Fruit fly (Drosophila melanogaster): ENCODE measurements around the gene CG8360.

The CG8360 gene

DNA sequence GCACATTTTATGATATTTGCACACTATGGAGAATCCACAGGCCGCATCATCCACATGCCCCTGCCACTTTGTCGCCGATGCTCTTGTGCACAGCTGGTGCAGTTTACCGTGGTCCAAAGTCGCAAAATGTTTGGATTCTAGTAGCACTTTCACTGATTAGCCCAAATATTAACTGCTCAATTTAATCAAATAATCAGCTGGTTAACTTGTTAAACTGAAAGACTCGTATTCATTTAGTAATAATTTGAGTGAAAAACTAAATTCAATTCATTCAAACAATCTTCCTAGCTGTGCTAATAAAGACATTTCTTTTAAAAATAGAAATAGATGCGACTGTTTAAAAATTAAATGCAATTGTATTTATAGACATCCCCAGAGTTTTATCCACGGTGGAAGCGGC is 44.7 kb upstream of the CG8360 start (continued):
- TF ChIP-seq Eip93F (GFP tag; optimal IDR thresholded peaks at IDR 0.05): no peak
- no peak for TF ChIP-seq esn (GFP tag; optimal IDR thresholded peaks at IDR 0.05)
- TF ChIP-seq CG8119 (GFP tag; IDR thresholded peaks at IDR 0.05): peak; percentile 38; the same call in 2 of the 3 replicates
- TF ChIP-seq spab (GFP tag; optimal IDR thresholded peaks at IDR 0.05): no peak
- TF ChIP-seq OdsH (GFP tag; optimal IDR thresholded peaks at IDR 0.05): no peak
- TF ChIP-seq CG9139 (GFP tag; optimal IDR thresholded peaks at IDR 0.05): no peak
- TF ChIP-seq topi (GFP tag; optimal IDR thresholded peaks at IDR 0.05): no peak
- no peak for TF ChIP-seq Met (GFP tag; optimal IDR thresholded peaks at IDR 0.05)
- 0 out of 3 replicates have a peak, but pooled peaks have one; percentile 35 for TF ChIP-seq CG6163 (GFP tag; IDR thresholded peaks at IDR 0.05)
- no peak for TF ChIP-seq fkh (GFP tag; optimal IDR thresholded peaks at IDR 0.05)
- no peak for TF ChIP-seq CG3032 (tag; optimal IDR thresholded peaks at IDR 0.05)
- no peak for TF ChIP-seq dac (GFP tag; optimal IDR thresholded peaks at IDR 0.05)
- TF ChIP-seq CG6792 (GFP tag; optimal IDR thresholded peaks at IDR 0.05): no peak
- TF ChIP-seq CG4318 (GFP tag; optimal IDR thresholded peaks at IDR 0.05): no peak
- no peak for TF ChIP-seq CG11902 (GFP tag; optimal IDR thresholded peaks at IDR 0.05)
- TF ChIP-seq Eip75B (GFP tag; optimal IDR thresholded peaks at IDR 0.05): no peak
- no peak for TF ChIP-seq CG6276 (GFP tag; optimal IDR thresholded peaks at IDR 0.05)
- no peak for TF ChIP-seq CG11294 (GFP tag; IDR thresholded peaks at IDR 0.05)
- TF ChIP-seq eg (GFP tag; IDR thresholded peaks at IDR 0.05): peak; percentile 49; the same call in 2 of the 3 replicates
- TF ChIP-seq cyc (GFP tag; optimal IDR thresholded peaks at IDR 0.05): no peak
- peak; percentile 64 for TF ChIP-seq CG32006 (GFP tag; optimal IDR thresholded peaks at IDR 0.05)
- TF ChIP-seq dsx (GFP tag; optimal IDR thresholded peaks at IDR 0.05; ENCODE audit: poor library complexity, severe bottlenecking): no peak
- no peak for TF ChIP-seq Ets96B (tag; optimal IDR thresholded peaks at IDR 0.05)
- no peak for TF ChIP-seq Blimp-1 (GFP tag; optimal IDR thresholded peaks at IDR 0.05)
- no peak for TF ChIP-seq CG10631 (GFP tag; optimal IDR thresholded peaks at IDR 0.05)
- TF ChIP-seq salr (GFP tag; optimal IDR thresholded peaks at IDR 0.05): no peak
- TF ChIP-seq svp (GFP tag): no peak

DNA sequence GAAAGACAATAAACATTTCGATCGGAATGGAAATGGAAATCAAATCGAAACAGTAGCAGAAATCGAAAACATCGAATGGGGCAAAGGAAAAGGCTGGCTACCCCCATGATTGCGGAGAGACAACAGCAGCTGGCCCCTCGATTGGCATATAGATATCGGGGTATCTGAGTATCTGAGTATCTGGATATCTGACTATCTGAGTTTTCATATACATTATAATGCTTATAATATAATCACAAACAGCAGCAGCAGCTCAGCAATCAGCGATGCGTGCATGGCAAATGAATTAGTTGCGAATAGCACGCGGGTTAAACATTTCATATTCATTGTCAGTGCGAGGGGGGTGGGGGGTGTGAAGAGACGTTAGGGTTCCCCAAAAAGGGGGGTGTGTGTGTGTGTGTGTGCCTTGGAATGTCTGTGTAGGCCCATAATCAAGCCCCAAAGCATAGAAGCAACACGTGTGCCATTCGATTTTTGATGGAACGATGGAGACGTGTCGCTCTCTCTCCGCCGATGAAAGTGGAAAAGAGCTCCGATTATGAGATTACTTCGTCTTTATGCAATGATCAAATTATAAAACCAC is 42.1 kb upstream of the CG8360 start:
- TF ChIP-seq Sox102F (GFP tag; optimal IDR thresholded peaks at IDR 0.05) (no peak), CG3919 (GFP tag; optimal IDR thresholded peaks at IDR 0.05) (no peak), cyc (GFP tag; optimal IDR thresholded peaks at IDR 0.05) (no peak), achi (GFP tag; optimal IDR thresholded peaks at IDR 0.05) (no peak), spab (GFP tag; optimal IDR thresholded peaks at IDR 0.05) (no peak), Sox15 (GFP tag; optimal IDR thresholded peaks at IDR 0.05) (no peak), CG8119 (GFP tag; IDR thresholded peaks at IDR 0.05) (no peak), fd59A (GFP tag; optimal IDR thresholded peaks at IDR 0.05) (no peak), CG11762 (GFP tag; optimal IDR thresholded peaks at IDR 0.05; ENCODE audit: insufficient read depth) (no peak), Blimp-1 (GFP tag; optimal IDR thresholded peaks at IDR 0.05) (no peak), CG16779 (tag; optimal IDR thresholded peaks at IDR 0.05) (no peak)

- peak; percentile 23; the same call in 1 of the 2 replicates for TF ChIP-seq CG15336 (GFP tag; IDR thresholded peaks at IDR 0.05)
- no peak for TF ChIP-seq CG4318 (GFP tag; optimal IDR thresholded peaks at IDR 0.05)
- peak; percentile 24 for TF ChIP-seq Sox14 (GFP tag; optimal IDR thresholded peaks at IDR 0.05)
- TF ChIP-seq CG6163 (GFP tag; IDR thresholded peaks at IDR 0.05): 0 out of 3 replicates have a peak, but pooled peaks have one; percentile 44
These were observed 41.2 kb upstream of the CG8360 start for dm6 chr2L:8171544-8171943.

- TF ChIP-seq pdm3 (GFP tag; optimal IDR thresholded peaks at IDR 0.05) (no peak), Lpt (GFP tag; optimal IDR thresholded peaks at IDR 0.05) (no peak), Sox15 (GFP tag; optimal IDR thresholded peaks at IDR 0.05) (no peak), Eip93F (GFP tag; optimal IDR thresholded peaks at IDR 0.05) (no peak), vri (GFP tag; optimal IDR thresholded peaks at IDR 0.05) (no peak), lz (GFP tag; optimal IDR thresholded peaks at IDR 0.05) (no peak)
These were observed 27.8 kb upstream of the CG8360 start for dm6 chr2L:8185008-8185407.

Data from whole organism, prepupa.